Worm (Caenorhabditis elegans) whole organism, L2 larva: ENCODE measurements around the gene Y17G9A.3.

Source experiments
- ZK546.5 ChIP-seq: sonication (generic microtip); optimal IDR thresholded peaks from 2 replicates; lab custom pipeline; 2017; ENCODE audit warnings: missing biosample characterization, missing genetic modification characterization
- aly-2 ChIP-seq: fragments of 150-350 bp; optimal IDR thresholded peaks from 2 replicates; lab custom pipeline; 2014; ENCODE audit warnings: missing biosample characterization, missing genetic modification characterization
- blmp-1 ChIP-seq: sonication (generic microtip); optimal IDR thresholded peaks from 2 replicates; lab custom pipeline; 2017; ENCODE audit warnings: missing genetic modification characterization, mild to moderate bottlenecking, missing compliant biosample characterization, antibody characterized with exemption, moderate library complexity; ENCODE audit not compliant: insufficient read depth
- ceh-82 ChIP-seq: fragments of 150-350 bp; optimal IDR thresholded peaks from 2 replicates; lab custom pipeline; 2014; ENCODE audit warnings: missing biosample characterization, missing genetic modification characterization
- elt-1 ChIP-seq: fragments of 150-350 bp; optimal IDR thresholded peaks from 2 replicates; lab custom pipeline; 2014; ENCODE audit warnings: missing biosample characterization, missing genetic modification characterization
- lin-11 ChIP-seq: fragments of 150-350 bp; sonication (generic microtip); optimal IDR thresholded peaks from 2 replicates; lab custom pipeline; 2014; ENCODE audit warnings: missing biosample characterization, missing genetic modification characterization, inconsistent platforms, mixed read lengths
- nhr-25 ChIP-seq: fragments of 150-350 bp; sonication (generic microtip); optimal IDR thresholded peaks from 3 replicates; lab custom pipeline; 2014; ENCODE audit warnings: missing biosample characterization, missing genetic modification characterization
- nhr-6 ChIP-seq: fragments of 150-350 bp; optimal IDR thresholded peaks from 2 replicates; lab custom pipeline; 2014; ENCODE audit warnings: missing biosample characterization, missing genetic modification characterization
- skn-1 ChIP-seq: sonication (generic microtip); optimal IDR thresholded peaks from 2 replicates; lab custom pipeline; 2017; ENCODE audit warnings: missing biosample characterization, missing genetic modification characterization
- unc-62 ChIP-seq: fragments of 150-350 bp; optimal IDR thresholded peaks from 2 replicates; lab custom pipeline; 2014; ENCODE audit warnings: missing biosample characterization, missing genetic modification reagents, missing genetic modification characterization
- ztf-11 ChIP-seq: sonication (generic microtip); optimal IDR thresholded peaks from 2 replicates; lab custom pipeline; 2017; ENCODE audit warnings: missing biosample characterization, missing genetic modification characterization
- ztf-4 ChIP-seq: fragments of 150-350 bp; optimal IDR thresholded peaks from 2 replicates; lab custom pipeline; 2014; ENCODE audit warnings: missing biosample characterization, missing genetic modification characterization

- no peak for TF ChIP-seq ceh-82 (tag; lab: Kevin White, UChicago)
- TF ChIP-seq blmp-1 (tag; lab: Kevin White, UChicago): no peak
- no peak for TF ChIP-seq skn-1 (tag; lab: Kevin White, UChicago)
- no peak for TF ChIP-seq nhr-6
- TF ChIP-seq aly-2 (tag; lab: Kevin White, UChicago): no peak
- TF ChIP-seq lin-11 (tag; lab: Kevin White, UChicago): no peak
- TF ChIP-seq ZK546.5 (tag; lab: Kevin White, UChicago): no peak
- TF ChIP-seq ztf-4 (tag; lab: Kevin White, UChicago): no peak
- TF ChIP-seq nhr-25 (tag; lab: Kevin White, UChicago): no peak
- no peak for TF ChIP-seq unc-62 (GFP tag; lab: Kevin White, UChicago)
- TF ChIP-seq elt-1 (tag; lab: Kevin White, UChicago): no peak
- TF ChIP-seq ztf-11 (tag; lab: Kevin White, UChicago): no peak
Measured at ce11 chrIV:4903961-4904360, 45.5 kb upstream of the Y17G9A.3 start, which contains the start of gene str-161.
